Worm (Caenorhabditis elegans) whole organism, L4/young adult: ENCODE measurements around the gene ncx-7.
A peak's percentile ranks its signal among the peaks of the same experiment; 100 is the strongest.

ENCODE experiments used
- W03F9.2 ChIP-seq: fragments of 150-350 bp; optimal IDR thresholded peaks from 2 replicates; lab custom pipeline; 2014; ENCODE audit warnings: missing biosample characterization, missing genetic modification characterization
- dao-5 ChIP-seq: sonication (generic microtip); optimal IDR thresholded peaks from 2 replicates; lab custom pipeline; 2016; ENCODE audit warnings: missing genotype, missing genetic modification characterization, moderate library complexity, missing compliant biosample characterization
- him-1 ChIP-seq: sonication (generic microtip); optimal IDR thresholded peaks from 2 replicates; lab custom pipeline; 2016; ENCODE audit warnings: missing genotype, missing genetic modification reagents, missing genetic modification characterization, missing compliant biosample characterization

ncx-7 gene

DNA sequence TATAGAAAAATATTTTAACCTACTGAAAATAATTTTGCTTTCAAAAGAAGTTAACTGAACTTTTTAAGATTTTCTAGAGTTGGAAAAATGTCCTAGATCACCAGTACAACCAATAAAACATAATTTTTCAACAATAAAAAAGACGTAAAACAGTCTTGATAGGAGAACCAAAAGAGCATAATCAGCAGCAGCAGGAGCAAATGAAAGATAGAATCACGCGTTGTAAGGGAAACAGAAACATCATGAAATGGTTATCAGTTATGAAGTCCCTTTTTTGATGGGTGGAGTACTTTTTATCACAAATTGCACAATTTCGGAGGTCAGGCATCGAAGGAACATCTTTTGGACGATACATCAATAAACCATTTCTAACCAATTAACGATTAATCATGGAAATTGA lies 1.9 kb upstream of the ncx-7 start:
- TF ChIP-seq W03F9.2 (tag; lab: Kevin White, UChicago) (no peak), dao-5 (no peak), him-1 (tag; lab: Kevin White, UChicago) (no peak)

DNA sequence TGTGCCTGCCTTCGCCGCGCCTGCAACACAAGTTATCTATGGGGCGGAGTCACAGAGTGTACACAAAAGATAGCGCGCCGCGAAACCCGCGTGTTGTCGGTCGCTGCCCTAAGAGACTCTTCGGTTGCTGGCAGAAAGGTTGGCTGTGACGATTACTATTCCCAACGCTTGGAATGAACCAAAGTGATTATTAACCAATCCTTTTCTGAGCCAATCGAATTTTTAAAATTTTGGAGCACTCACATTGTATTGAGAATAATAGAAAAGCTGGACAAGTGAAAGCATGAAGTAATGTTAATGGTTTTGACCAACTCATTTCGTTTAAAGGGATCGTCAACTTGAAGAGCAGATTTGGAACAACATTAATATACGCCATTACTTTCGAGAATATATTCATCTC lies 2.8 kb downstream of the ncx-7 start:
- TF ChIP-seq W03F9.2 (tag; lab: Kevin White, UChicago) (peak; percentile 32), him-1 (tag; lab: Kevin White, UChicago) (no peak), dao-5 (peak; percentile 32)

DNA sequence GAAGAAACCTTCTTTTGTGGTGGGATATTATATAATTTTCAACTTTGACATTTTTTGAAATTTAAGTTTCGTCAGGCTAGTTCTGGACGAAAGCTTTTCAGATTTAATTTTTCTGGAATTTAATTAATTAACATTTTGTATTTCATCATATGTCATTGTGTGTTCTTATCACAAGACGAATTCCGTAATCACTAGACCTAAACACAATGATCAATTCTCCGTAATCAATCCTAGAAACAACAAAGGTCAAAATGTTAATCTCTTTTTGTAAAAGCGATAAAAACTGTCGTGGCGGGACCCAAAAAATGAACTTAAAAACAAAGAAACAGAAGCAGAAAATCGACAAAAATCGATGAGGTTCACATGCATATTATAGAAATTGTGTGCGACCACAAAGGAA lies 5.4 kb downstream of the ncx-7 start:
- TF ChIP-seq him-1 (tag; lab: Kevin White, UChicago) (no peak), W03F9.2 (tag; lab: Kevin White, UChicago) (no peak), dao-5 (no peak)

DNA sequence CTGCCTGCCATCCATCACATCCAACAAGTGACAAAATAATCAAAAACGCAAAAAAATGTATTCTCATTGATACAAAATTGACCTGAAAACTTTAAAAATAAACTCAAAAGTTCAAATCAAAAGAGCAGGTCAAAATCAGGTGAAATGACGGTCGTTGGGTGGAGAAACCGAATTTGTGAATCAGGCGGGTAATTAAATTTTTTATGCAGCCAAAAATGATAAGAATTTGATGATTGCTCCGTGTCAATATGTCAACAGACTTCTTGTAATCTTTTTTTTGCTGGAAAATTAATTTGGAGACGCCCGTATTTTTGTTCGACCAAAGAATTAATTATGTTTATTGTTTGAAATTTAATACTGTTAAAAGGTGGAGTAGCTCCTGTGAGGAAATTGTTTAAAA lies 6.2 kb downstream of the ncx-7 start, which contains the start of gene ncx-6:
ncx-6 (minus strand) TSS at position 88 of the 400 bp plus-strand sequence.
- TF ChIP-seq W03F9.2 (tag; lab: Kevin White, UChicago) (no peak), him-1 (tag; lab: Kevin White, UChicago) (no peak)

DNA sequence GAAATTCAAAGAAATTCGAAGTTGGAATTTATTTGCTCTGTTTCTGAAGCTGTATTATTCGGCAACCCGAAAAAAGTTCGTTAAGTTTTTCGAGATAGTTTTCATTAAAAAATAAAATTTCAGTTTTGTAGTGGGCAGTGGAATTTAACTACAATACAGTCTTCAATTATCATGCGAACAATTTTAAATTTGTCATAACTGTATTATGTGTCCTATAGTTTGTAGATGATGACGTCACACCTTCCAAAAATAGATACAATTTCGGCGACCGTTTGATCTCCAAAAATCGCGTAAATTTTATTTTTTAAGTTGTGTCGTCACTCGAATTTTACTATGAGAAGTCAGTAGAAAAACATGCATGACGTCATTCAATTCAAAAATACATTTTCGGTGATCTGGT lies 6.9 kb downstream of the ncx-7 start:
- TF ChIP-seq him-1 (tag; lab: Kevin White, UChicago) (no peak), dao-5 (no peak), W03F9.2 (tag; lab: Kevin White, UChicago) (no peak)

DNA sequence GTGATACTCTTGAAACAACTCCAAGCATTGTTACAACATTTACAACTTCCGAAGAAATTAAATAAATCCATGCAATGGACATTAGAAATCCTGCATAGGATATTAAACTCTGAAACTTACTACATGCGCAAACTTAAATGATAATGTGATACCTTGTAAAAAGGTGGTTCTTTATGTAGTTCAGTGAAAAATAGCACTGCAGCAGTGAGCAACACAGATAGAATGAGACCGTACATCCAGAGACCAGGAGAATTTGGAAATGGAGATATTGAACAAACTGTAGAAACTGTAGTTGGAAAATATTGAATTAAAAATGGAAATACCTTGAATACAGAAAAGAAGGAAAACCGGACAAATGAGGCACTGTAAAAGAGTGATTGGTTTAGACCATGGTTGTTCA lies 8.9 kb downstream of the ncx-7 start:
- TF ChIP-seq dao-5 (no peak), W03F9.2 (tag; lab: Kevin White, UChicago) (no peak), him-1 (tag; lab: Kevin White, UChicago) (no peak)

DNA sequence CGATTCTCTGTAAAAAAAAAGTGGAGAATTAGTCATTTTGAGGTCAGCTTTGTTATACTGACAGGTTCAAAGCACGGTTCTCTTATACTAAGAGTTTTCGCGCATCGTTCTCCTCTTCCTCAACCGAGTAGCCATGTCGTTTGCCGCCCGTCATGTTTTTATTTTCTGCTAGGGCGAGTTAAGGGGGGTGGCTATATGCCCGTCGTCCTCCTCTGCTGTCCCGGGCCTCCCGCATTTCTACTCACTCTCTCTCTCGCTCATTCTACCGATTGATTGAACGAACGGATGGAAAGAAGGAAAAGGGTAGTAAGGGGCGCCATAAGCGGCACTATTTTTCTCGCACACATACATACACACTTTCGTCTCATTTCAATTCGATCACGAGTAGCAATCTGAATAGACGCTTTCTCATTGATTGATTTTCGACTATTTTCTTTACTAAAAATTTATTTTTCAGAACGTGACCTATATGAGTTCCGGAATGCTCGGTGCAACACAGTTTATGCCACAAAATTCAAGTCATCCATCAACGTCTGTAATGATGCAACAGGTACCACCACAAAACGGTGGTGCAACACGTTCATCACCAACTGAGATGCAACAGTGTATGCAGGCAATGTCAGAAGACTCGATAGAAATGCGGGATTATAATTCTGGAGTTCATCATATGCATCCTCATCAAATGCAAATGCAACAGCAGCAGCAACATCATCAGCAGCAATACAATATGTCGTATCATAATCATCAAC lies 14.8 kb downstream of the ncx-7 start:
- TF ChIP-seq him-1 (tag; lab: Kevin White, UChicago) (no peak), W03F9.2 (tag; lab: Kevin White, UChicago) (no peak), dao-5 (no peak)

DNA sequence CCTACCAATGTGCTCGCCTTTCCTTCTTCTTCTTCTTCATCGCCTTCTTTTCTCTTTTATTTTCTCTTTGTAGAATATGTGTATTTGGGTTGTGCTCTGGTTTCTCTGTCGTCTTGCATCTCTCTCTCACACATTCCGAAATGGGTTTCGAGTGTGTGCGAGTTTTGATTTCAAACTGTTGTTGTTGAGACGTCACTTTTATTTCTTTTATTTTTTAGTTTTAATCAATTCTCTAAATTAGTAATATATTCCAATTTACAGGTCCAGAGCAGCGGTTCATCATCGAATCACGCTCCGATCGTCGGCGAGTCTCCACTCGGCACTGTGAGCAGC lies 15.5 kb downstream of the ncx-7 start:
- TF ChIP-seq him-1 (tag; lab: Kevin White, UChicago), result no peak
- TF ChIP-seq W03F9.2 (tag; lab: Kevin White, UChicago), result no peak
- no peak for TF ChIP-seq dao-5

DNA sequence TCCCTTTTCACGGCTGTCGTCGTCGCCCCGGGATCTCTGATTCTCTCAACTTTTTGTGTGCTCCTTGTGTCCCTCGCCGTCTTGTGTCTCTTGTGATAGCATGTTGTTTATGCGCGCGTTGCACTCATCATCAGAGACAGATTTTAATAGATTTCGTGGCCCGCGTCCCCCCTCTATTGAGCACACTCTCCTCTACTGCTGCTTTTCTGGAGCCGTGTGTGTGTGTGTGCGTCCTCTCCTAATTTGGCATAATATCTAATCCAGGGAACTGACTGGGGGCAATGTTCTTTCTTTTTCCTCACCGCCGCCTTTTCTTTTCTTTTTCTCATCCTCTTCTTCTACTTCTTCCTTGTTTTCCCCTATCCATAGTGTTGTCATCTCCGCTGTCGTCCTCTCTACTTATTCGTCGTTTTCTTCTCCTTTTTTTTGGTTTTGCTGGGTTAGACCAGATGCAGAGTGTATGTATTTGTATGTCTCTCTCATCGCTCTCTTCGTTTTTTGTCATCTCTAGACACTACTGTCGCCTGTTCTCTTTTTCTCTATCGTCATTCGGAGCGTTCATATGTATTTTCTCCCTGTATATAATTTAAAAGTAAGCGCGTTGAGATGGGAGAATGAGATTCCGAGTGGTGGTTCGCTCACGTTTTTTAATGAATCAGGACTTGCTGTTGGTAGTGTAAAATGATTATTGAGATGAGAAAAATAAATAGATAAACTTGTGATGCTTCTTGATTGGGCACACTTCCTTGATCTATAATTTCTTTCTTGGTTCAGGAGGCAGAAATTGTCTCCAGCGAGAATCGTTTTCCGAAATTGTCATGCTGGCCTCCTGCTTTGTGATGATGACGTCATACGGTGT lies 16.1 kb downstream of the ncx-7 start:
- TF ChIP-seq dao-5, result peak; percentile 45
- TF ChIP-seq him-1 (tag; lab: Kevin White, UChicago), result no peak
- TF ChIP-seq W03F9.2 (tag; lab: Kevin White, UChicago), result no peak

DNA sequence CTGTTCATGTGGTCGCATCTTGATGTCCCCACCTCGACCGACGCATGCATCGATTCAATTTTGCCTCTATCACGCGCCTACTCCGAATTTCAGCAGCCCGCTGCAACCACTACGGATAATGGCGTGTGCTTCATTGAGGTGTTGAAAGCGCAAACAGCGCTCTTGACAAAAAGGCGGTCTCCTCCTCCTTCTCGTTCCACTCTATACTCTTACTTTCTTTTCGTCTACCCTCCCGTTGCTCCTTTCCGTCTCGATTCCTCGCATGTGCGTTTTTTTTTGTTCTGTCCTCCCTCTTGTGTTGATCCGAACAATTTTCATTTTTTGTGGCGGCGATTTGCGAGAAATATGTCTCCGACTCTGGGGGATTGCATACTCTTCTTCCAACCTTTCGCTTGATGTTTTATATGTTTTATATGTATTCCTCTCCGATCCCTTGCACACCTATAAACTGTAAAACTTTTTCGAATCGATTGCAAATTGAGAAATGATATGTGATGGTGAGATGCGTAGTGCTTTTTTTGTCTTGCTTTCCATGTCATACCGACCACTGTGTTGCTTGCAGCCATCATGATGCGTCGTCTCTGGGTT lies 17.3 kb downstream of the ncx-7 start:
- TF ChIP-seq dao-5, result no peak
- TF ChIP-seq W03F9.2 (tag; lab: Kevin White, UChicago), result no peak
- TF ChIP-seq him-1 (tag; lab: Kevin White, UChicago), result no peak

DNA sequence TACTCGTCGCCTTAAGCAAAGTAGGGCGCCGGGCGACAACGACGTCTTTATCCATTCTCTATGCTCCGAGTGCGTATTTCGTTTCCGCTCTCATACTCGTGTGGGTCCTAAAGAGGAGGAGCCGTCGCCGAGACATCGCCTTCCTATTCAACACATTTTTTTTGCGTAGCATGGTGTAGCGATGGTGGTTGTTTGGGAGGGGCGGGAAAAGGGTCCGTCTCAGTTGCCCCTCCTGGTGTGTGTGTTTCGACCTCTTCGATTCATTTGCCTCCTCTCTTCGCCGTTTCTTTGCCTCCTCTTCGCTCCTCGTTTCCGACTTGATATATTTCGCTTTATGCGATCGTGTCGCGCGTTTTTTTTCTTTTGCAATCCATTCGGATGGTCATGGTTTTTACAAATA lies 18.3 kb downstream of the ncx-7 start:
- TF ChIP-seq W03F9.2 (tag; lab: Kevin White, UChicago) (no peak), him-1 (tag; lab: Kevin White, UChicago) (no peak), dao-5 (no peak)

DNA sequence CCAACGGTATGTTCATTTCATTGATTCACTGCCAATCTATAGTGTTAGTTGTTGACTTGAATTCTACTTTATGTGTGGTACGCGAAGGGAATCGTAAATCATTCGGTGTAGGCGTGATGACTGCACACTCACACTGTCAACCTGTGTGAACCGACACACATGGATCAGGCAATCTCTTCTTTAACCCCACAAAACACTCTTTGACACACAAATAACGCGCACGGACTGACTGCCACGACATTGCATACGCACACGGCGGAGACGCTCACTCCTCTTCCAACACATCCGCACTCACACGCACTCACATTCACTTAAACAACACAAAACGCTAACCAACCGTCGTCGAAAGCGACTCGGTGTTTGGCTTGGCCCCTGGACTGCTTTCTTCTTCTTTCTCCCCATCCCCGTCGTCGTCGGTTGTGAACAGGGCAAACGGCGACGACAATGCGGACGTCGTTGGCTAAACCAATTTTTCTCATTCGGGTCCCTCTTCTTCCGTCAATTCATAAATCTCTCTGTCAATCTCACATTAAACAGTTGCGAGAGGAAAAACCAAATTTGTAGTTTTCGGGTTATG lies 19.9 kb downstream of the ncx-7 start:
- TF ChIP-seq W03F9.2 (tag; lab: Kevin White, UChicago) (no peak), him-1 (tag; lab: Kevin White, UChicago) (no peak), dao-5 (no peak)

DNA sequence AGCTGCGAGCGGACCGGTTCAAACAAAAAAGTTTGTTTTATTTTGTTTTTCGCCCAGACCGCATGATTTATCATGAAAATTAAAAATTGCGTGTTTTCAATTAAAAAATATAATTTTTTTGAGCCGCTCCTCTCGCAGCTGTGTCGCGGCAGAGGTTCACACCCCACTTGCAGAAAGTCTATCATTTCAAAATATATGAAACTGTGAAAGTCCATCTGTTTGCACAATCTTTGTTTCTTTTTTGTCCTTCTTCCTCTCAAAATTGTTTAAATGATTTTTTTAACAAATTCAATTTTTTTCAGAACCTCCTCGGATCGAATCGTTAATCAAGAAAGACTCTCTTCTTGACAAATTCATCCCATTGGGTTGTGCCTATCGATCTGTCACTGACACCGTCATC lies 20.5 kb downstream of the ncx-7 start, which contains the start of gene tlk-1:
tlk-1 (plus strand) TSS at position 301 of the 400 bp plus-strand sequence.
- no peak for TF ChIP-seq dao-5
- no peak for TF ChIP-seq him-1 (tag; lab: Kevin White, UChicago)
- no peak for TF ChIP-seq W03F9.2 (tag; lab: Kevin White, UChicago)
